Worm (Caenorhabditis elegans): ENCODE data around the gene ZK1320.2.

DNA sequence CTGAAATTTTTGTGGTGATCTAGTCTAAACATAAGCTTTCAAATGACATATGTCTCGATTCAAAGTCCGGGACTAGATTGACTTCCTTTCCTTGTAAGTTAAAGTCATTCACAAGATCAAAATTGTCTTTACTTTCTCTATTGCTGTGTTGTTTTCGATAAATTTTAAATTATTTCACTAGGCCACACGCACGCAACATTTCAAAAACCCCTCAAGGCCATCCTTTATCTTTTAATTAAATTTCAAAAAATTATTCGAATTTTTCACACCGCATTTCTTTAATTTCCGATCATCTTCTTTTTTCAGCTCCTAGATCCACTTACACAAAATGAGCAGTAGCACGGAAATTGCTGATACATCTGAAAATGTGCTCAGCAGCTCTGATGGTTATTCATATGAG lies 22.5 kb downstream of the ZK1320.2 start, which contains the start of gene ZK1307.7:
- TF ChIP-seq ref-2 (tag; optimal IDR thresholded peaks at IDR 0.05) (no peak), sox-2 (GFP tag; IDR thresholded peaks at IDR 0.05) (no peak)
